Worm (Caenorhabditis elegans) whole organism, L4 larva: ENCODE measurements around the gene Y39D8A.1.

Experiments used
- attf-4 ChIP-seq: sonication (generic microtip); optimal IDR thresholded peaks from 3 replicates; lab custom pipeline; 2017; ENCODE audit warnings: missing biosample characterization, missing genetic modification characterization
- ceh-62 ChIP-seq: sonication (generic microtip); optimal IDR thresholded peaks from 2 replicates; lab custom pipeline; 2017; ENCODE audit warnings: missing biosample characterization, missing genetic modification characterization
- ceh-82 ChIP-seq: sonication (generic microtip); optimal IDR thresholded peaks from 2 replicates; lab custom pipeline; 2017; ENCODE audit warnings: missing biosample characterization, missing genetic modification characterization
- lin-39 ChIP-seq: fragments of 150-350 bp; optimal IDR thresholded peaks from 2 replicates; lab custom pipeline; 2014; ENCODE audit warnings: missing biosample characterization, missing genetic modification reagents, missing genetic modification characterization
- lsy-2 ChIP-seq, 2 experiments: fragments of 150-350 bp in 1 of 2; sonication (generic microtip) in 1 of 2; optimal IDR thresholded peaks; 2 replicates each; lab custom pipeline; 2014 to 2017; ENCODE audit warnings: missing biosample characterization in 2 of 2, missing genetic modification characterization in 2 of 2
- mdl-1 ChIP-seq, 2 experiments: fragments of 150-350 bp in 1 of 2; sonication (generic microtip) in 1 of 2; optimal IDR thresholded peaks; 2 replicates each; lab custom pipeline; 2014 to 2017; ENCODE audit warnings: missing biosample characterization in 2 of 2, missing genetic modification characterization in 2 of 2
- nhr-237 ChIP-seq: sonication (generic microtip); optimal IDR thresholded peaks from 2 replicates; lab custom pipeline; 2017; ENCODE audit warnings: missing biosample characterization, missing genetic modification characterization
- pha-4 ChIP-seq, 2 experiments: fragments of 150-350 bp in 1 of 2; fragments of 200-800 bp in 1 of 2; sonication (Bioruptor generic) in 1 of 2; IDR thresholded peaks in 1 of 2; optimal IDR thresholded peaks in 1 of 2; 2 replicates each; pipeline versions ENCODE4 v1.3.6 to Lab custom; 2014 to 2022; ENCODE audit warnings: missing genetic modification characterization in 2 of 2, missing genetic modification reagents in 2 of 2, missing biosample characterization in 1 of 2, missing compliant biosample characterization in 1 of 2
- snpc-4 ChIP-seq: fragments of 150-350 bp; optimal IDR thresholded peaks from 2 replicates; lab custom pipeline; 2014; ENCODE audit warnings: missing biosample characterization, missing genetic modification characterization
- zip-2 ChIP-seq: fragments of 150-350 bp; optimal IDR thresholded peaks from 2 replicates; lab custom pipeline; 2014; ENCODE audit warnings: missing biosample characterization, missing genetic modification characterization

DNA sequence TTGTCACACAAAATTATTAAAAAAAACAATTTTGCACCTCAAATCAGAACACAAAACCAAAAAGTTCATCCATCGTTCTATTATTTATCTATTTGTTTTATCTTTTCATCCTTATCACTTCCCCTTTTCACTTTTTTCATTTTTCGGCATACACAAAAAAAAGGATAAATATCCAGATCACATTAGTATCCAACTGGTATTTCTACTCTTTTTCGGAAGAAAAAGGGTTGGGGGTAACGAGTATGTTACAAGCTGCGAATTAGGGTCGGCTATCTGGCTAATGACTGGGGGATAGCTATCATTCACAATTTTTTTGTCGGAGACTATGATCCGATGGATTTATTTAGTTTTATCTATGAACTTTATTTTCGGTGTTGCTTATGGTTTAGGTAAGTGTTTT lies 48.5 kb upstream of the Y39D8A.1 start, which contains the start of gene mltn-7:
- TF ChIP-seq lsy-2 (tag; optimal IDR thresholded peaks at IDR 0.05; lab: Kevin White, UChicago): no peak
- TF ChIP-seq ceh-62 (tag; lab: Kevin White, UChicago): no peak
- no peak for TF ChIP-seq pha-4 (GFP tag; IDR thresholded peaks at IDR 0.05; lab: Robert Waterston, UW)
- no peak for TF ChIP-seq pha-4 (tag; optimal IDR thresholded peaks at IDR 0.05; lab: Kevin White, UChicago)
- TF ChIP-seq mdl-1 (tag; optimal IDR thresholded peaks at IDR 0.05; lab: Kevin White, UChicago): no peak
- no peak for TF ChIP-seq nhr-237 (tag; lab: Kevin White, UChicago)
- no peak for TF ChIP-seq ceh-82 (tag; lab: Kevin White, UChicago)
- no peak for TF ChIP-seq lin-39
- TF ChIP-seq snpc-4 (tag; lab: Kevin White, UChicago): no peak
- TF ChIP-seq zip-2: no peak
- no peak for TF ChIP-seq attf-4 (tag; lab: Kevin White, UChicago)
